Fruit fly (Drosophila melanogaster) whole organism, embryonic: ENCODE results near the gene AcCoAS.

ENCODE experiments used
- CG18262 ChIP-seq: fragments of 200-800 bp; optimal IDR thresholded peaks from 3 replicates; lab custom pipeline; 2019; ENCODE audit warnings: missing biosample characterization, mild to moderate bottlenecking, missing genetic modification characterization, moderate library complexity
- schlank ChIP-seq: fragments of 200-800 bp; sonication (Bioruptor generic); optimal IDR thresholded peaks from 2 replicates; lab custom pipeline; 2018; ENCODE audit warnings: missing biosample characterization, mild to moderate bottlenecking, missing genetic modification characterization

DNA sequence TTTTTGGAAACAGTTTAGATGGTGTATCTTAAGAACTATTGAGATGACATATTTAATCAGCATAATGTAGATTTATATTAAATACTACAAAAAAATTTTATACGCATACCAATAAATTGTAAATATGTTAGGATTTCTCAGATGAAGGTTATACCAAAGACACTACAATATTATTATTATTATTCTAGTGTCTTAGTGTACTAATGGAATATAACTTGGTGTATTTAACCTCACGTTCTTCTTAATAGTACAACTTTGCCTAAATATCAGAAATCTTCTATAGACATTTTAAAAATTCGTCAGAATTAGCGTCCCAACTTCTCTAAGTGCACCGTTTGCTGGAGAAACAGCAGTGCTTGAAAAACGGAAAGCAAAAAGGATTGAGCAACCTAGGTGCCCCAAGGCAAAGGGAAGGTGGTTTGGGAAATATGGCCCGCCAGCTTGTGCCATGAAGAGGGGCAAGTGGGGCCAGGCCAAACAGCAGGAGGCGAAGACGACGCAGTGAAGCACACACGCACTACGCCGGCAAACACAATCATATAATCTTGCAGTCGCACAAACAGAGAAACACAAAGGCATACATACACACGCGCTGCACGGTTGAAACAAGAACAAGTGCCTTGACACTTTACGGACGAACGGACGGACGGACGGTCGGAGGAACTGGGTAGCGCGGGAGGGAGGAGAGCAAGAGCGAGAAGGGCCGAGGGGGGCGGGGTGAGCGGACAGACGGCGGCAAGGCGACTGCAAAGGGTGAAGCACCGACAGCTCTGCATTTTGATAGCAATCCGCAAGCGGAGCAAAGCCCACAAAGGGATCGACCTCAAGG lies 26.9 kb downstream of the AcCoAS start:
- TF ChIP-seq schlank (tag; lab: Kevin White, UChicago) (no peak), CG18262 (tag; lab: Kevin White, UChicago) (no peak)
